Worm (Caenorhabditis elegans): Measurements from ENCODE around the gene inft-2.

The inft-2 gene

ce11 chrV:13047574-13048030 lies 45.5 kb downstream of the inft-2 start, which contains the start of gene W07G4.5:
TSS of gene W07G4.5 (plus strand) at chrV:13047980.
- TF ChIP-seq sma-9 (GFP tag; optimal IDR thresholded peaks at IDR 0.05) (peak; percentile 38), sma-9 (tag; optimal IDR thresholded peaks at IDR 0.05) (no peak), mdl-1 (tag; optimal IDR thresholded peaks at IDR 0.05) (no peak), nhr-25 (tag; optimal IDR thresholded peaks at IDR 0.05) (no peak), nhr-10 (tag; optimal IDR thresholded peaks at IDR 0.05) (no peak), dmd-4 (tag; optimal IDR thresholded peaks at IDR 0.05) (no peak), nhr-6 (tag; optimal IDR thresholded peaks at IDR 0.05) (no peak), nhr-11 (tag; optimal IDR thresholded peaks at IDR 0.05) (no peak), elt-3 (tag; optimal IDR thresholded peaks at IDR 0.05) (no peak), elt-1 (tag; optimal IDR thresholded peaks at IDR 0.05) (no peak), ztf-4 (tag; optimal IDR thresholded peaks at IDR 0.05) (no peak), mbf-1 (tag; optimal IDR thresholded peaks at IDR 0.05) (no peak), nhr-12 (tag; optimal IDR thresholded peaks at IDR 0.05) (no peak), ceh-82 (tag; optimal IDR thresholded peaks at IDR 0.05) (no peak), sem-4 (tag; optimal IDR thresholded peaks at IDR 0.05) (no peak), fos-1 (tag; optimal IDR thresholded peaks at IDR 0.05) (peak; percentile 26), R02D3.7 (tag; optimal IDR thresholded peaks at IDR 0.05) (no peak), unc-39 (tag; optimal IDR thresholded peaks at IDR 0.05) (no peak), unc-55 (GFP tag; optimal IDR thresholded peaks at IDR 0.05) (no peak), mab-5 (tag; optimal IDR thresholded peaks at IDR 0.05) (no peak), crh-2 (tag; optimal IDR thresholded peaks at IDR 0.05) (peak; percentile 54), lin-11 (tag; optimal IDR thresholded peaks at IDR 0.05) (no peak), F13H6.1 (tag; optimal IDR thresholded peaks at IDR 0.05) (no peak), ztf-11 (tag; optimal IDR thresholded peaks at IDR 0.05) (no peak)

ce11 chrV:13049149-13049610 lies 47.1 kb downstream of the inft-2 start, which contains the start of gene W07G4.8:
TSS of gene W07G4.8 (minus strand) at chrV:13049560.
- TF ChIP-seq gmeb-1 (tag; optimal IDR thresholded peaks at IDR 0.05) (peak; percentile 10), lin-39 (tag; optimal IDR thresholded peaks at IDR 0.05) (no peak), crh-2 (tag; optimal IDR thresholded peaks at IDR 0.05) (no peak), elt-1 (tag; optimal IDR thresholded peaks at IDR 0.05) (no peak), ZK546.5 (tag; optimal IDR thresholded peaks at IDR 0.05) (no peak), mbf-1 (tag; optimal IDR thresholded peaks at IDR 0.05) (no peak), fos-1 (tag; optimal IDR thresholded peaks at IDR 0.05) (peak; percentile 62), nhr-23 (tag; optimal IDR thresholded peaks at IDR 0.05) (no peak), sem-4 (tag; optimal IDR thresholded peaks at IDR 0.05) (no peak), ama-1 (optimal IDR thresholded peaks at IDR 0.05) (no peak), alr-1 (tag; optimal IDR thresholded peaks at IDR 0.05) (no peak), sma-3 (GFP tag; optimal IDR thresholded peaks at IDR 0.05) (no peak), unc-62 (GFP tag; optimal IDR thresholded peaks at IDR 0.05) (no peak), ceh-82 (tag; optimal IDR thresholded peaks at IDR 0.05) (no peak), unc-55 (GFP tag; optimal IDR thresholded peaks at IDR 0.05) (no peak), nhr-21 (tag; optimal IDR thresholded peaks at IDR 0.05) (no peak), ztf-1 (GFP tag; conservative IDR thresholded peaks at IDR 0.05) (no peak), lin-13 (GFP tag; optimal IDR thresholded peaks at IDR 0.05) (no peak), sma-9 (GFP tag; optimal IDR thresholded peaks at IDR 0.05) (peak; percentile 50), sma-9 (tag; optimal IDR thresholded peaks at IDR 0.05) (no peak), snpc-4 (tag; optimal IDR thresholded peaks at IDR 0.05) (no peak), aly-2 (tag; optimal IDR thresholded peaks at IDR 0.05) (no peak), unc-39 (tag; optimal IDR thresholded peaks at IDR 0.05) (no peak), lsy-2 (tag; optimal IDR thresholded peaks at IDR 0.05) (no peak), ceh-16 (tag; optimal IDR thresholded peaks at IDR 0.05) (no peak), ztf-4 (tag; optimal IDR thresholded peaks at IDR 0.05) (no peak), dmd-4 (tag; optimal IDR thresholded peaks at IDR 0.05) (no peak)

- TF ChIP-seq nhr-12 (tag; optimal IDR thresholded peaks at IDR 0.05): no peak
- TF ChIP-seq fos-1 (tag; optimal IDR thresholded peaks at IDR 0.05): no peak
- no peak for TF ChIP-seq nhr-10 (tag; optimal IDR thresholded peaks at IDR 0.05)
- no peak for TF ChIP-seq sma-3 (GFP tag; optimal IDR thresholded peaks at IDR 0.05)
Measured at ce11 chrV:13053635-13054034, 51.5 kb downstream of the inft-2 start, which contains the start of gene srr-1. TSS of gene srr-1 (minus strand) at chrV:13053735.

All from whole organism, L2 larva.